Fruit fly (Drosophila melanogaster) whole organism, embryonic: ENCODE measurements around the gene Polr2I.
A peak's percentile ranks its signal among the peaks of the same experiment; 100 is the strongest.

Experiments
- Awh ChIP-seq: fragments of 200-800 bp; sonication (Bioruptor generic); IDR thresholded peaks from 2 replicates; pipeline ENCODE4, ENCODE4 v1.3.6; 2022; ENCODE audit warnings: missing biosample characterization, missing genetic modification characterization
- CG11695 ChIP-seq: fragments of 200-800 bp; sonication (Bioruptor generic); IDR thresholded peaks from 3 replicates; pipeline ENCODE4 v1.3.6; 2022; ENCODE audit warnings: missing biosample characterization, missing genetic modification characterization
- CG12071 ChIP-seq: fragments of 200-800 bp; sonication (Bioruptor generic); optimal IDR thresholded peaks from 3 replicates; lab custom pipeline; 2018; ENCODE audit warnings: missing biosample characterization, mild to moderate bottlenecking, missing genetic modification characterization
- CG14667 ChIP-seq: fragments of 200-800 bp; sonication (Bioruptor generic); IDR thresholded peaks from 2 replicates; pipeline ENCODE4 v1.3.6; 2022; ENCODE audit warnings: missing biosample characterization, missing genetic modification characterization
- CG1602 ChIP-seq: fragments of 200-800 bp; sonication (Bioruptor generic); optimal IDR thresholded peaks from 3 replicates; lab custom pipeline; 2016; ENCODE audit warnings: missing biosample characterization, missing genetic modification characterization
- CG18011 ChIP-seq: fragments of 200-800 bp; sonication (Bioruptor generic); optimal IDR thresholded peaks from 2 replicates; lab custom pipeline; 2017; ENCODE audit warnings: missing biosample characterization, missing genetic modification characterization, mild to moderate bottlenecking, moderate library complexity, missing genotype
- CG2116 ChIP-seq: fragments of 200-800 bp; sonication (Bioruptor generic); optimal IDR thresholded peaks from 3 replicates; lab custom pipeline; 2018; ENCODE audit warnings: missing biosample characterization, mild to moderate bottlenecking, missing genetic modification characterization
- CG2678 ChIP-seq: fragments of 200-800 bp; sonication (Bioruptor generic); optimal IDR thresholded peaks from 3 replicates; lab custom pipeline; 2019; ENCODE audit warnings: missing biosample characterization, mild to moderate bottlenecking, missing genetic modification characterization, moderate library complexity
- CG2712 ChIP-seq: fragments of 200-800 bp; optimal IDR thresholded peaks from 3 replicates; lab custom pipeline; 2019; ENCODE audit warnings: missing biosample characterization, mild to moderate bottlenecking, missing genetic modification characterization, moderate library complexity
- CG2889 ChIP-seq: fragments of 200-800 bp; sonication (Bioruptor generic); IDR thresholded peaks from 3 replicates; pipeline ENCODE4 v1.3.6; 2022; ENCODE audit warnings: missing biosample characterization, missing genetic modification characterization
- CG30431 ChIP-seq: fragments of 200-800 bp; sonication (Bioruptor generic); optimal IDR thresholded peaks from 2 replicates; lab custom pipeline; 2017; ENCODE audit warnings: missing biosample characterization, missing genetic modification characterization
- CG33213 ChIP-seq: fragments of 200-800 bp; sonication (Bioruptor generic); optimal IDR thresholded peaks from 3 replicates; lab custom pipeline; 2016; ENCODE audit warnings: missing biosample characterization, missing genetic modification characterization
- CG34422 ChIP-seq: fragments of 200-800 bp; sonication (Bioruptor generic); IDR thresholded peaks from 3 replicates; pipeline ENCODE4 v1.3.6; 2022; ENCODE audit warnings: missing biosample characterization, missing genetic modification characterization
- CG3847 ChIP-seq: fragments of 200-800 bp; sonication (Bioruptor generic); IDR thresholded peaks from 2 replicates; pipeline ENCODE4 v1.3.6; 2022; ENCODE audit warnings: missing biosample characterization, missing genetic modification characterization
- CG4730 ChIP-seq: fragments of 200-800 bp; sonication (Bioruptor generic); IDR thresholded peaks from 2 replicates; pipeline ENCODE4 v1.3.6; 2022; ENCODE audit warnings: missing biosample characterization, missing genetic modification characterization
- CG6175 ChIP-seq: fragments of 200-800 bp; sonication (Bioruptor generic); IDR thresholded peaks from 3 replicates; pipeline ENCODE4 v1.3.6; 2022; ENCODE audit warnings: missing biosample characterization, missing genetic modification characterization
- CG6854 ChIP-seq: fragments of 200-800 bp; sonication (Bioruptor generic); optimal IDR thresholded peaks from 3 replicates; lab custom pipeline; 2017; ENCODE audit warnings: missing biosample characterization, mild to moderate bottlenecking, missing genetic modification characterization
- CG7372 ChIP-seq: fragments of 200-800 bp; sonication (Bioruptor generic); IDR thresholded peaks from 2 replicates; pipeline ENCODE4 v1.3.6; 2022; ENCODE audit warnings: missing biosample characterization, missing genetic modification characterization
- CG9727 ChIP-seq: fragments of 200-800 bp; sonication (Bioruptor generic); optimal IDR thresholded peaks from 3 replicates; lab custom pipeline; 2017; ENCODE audit warnings: missing biosample characterization, mild to moderate bottlenecking, missing genetic modification characterization
- Camta ChIP-seq: fragments of 200-800 bp; sonication (Bioruptor generic); optimal IDR thresholded peaks from 2 replicates; lab custom pipeline; 2016; ENCODE audit warnings: missing biosample characterization, missing genetic modification characterization
- D ChIP-seq, 2 experiments: fragments of 200-800 bp in 1 of 2; fragments of >200 bp in 1 of 2; sonication (Bioruptor generic) in 1 of 2; optimal IDR thresholded peaks; 2 replicates in 1 of 2; 3 replicates in 1 of 2; lab custom pipeline; 2017; ENCODE audit warnings: mild to moderate bottlenecking in 1 of 2, missing biosample characterization in 1 of 2, missing genetic modification characterization in 1 of 2, missing genetic modification reagents in 1 of 2
- Dek ChIP-seq: fragments of 200-800 bp; sonication (Bioruptor generic); optimal IDR thresholded peaks from 3 replicates; lab custom pipeline; 2019; ENCODE audit warnings: missing biosample characterization, mild to moderate bottlenecking, missing genetic modification characterization, moderate library complexity
- Dip3 ChIP-seq: fragments of 200-800 bp; sonication (Bioruptor generic); optimal IDR thresholded peaks from 3 replicates; lab custom pipeline; 2016; ENCODE audit warnings: missing biosample characterization, missing genetic modification characterization
- E2f2 ChIP-seq: fragments of 200-800 bp; sonication (Bioruptor generic); IDR thresholded peaks from 2 replicates; pipeline ENCODE4 v1.3.6; 2022; ENCODE audit warnings: missing biosample characterization, missing genetic modification characterization
- Elba2 ChIP-seq: fragments of 200-800 bp; sonication (Bioruptor generic); optimal IDR thresholded peaks from 3 replicates; lab custom pipeline; 2016; ENCODE audit warnings: missing biosample characterization, missing genetic modification characterization
- GATAe ChIP-seq: fragments of 200-800 bp; sonication (Bioruptor generic); conservative IDR thresholded peaks from 2 replicates; pipeline ENCODE4 v1.3.6; 2022; ENCODE audit warnings: missing biosample characterization, missing genetic modification characterization
- HLHmδ ChIP-seq: fragments of 200-800 bp; sonication (Bioruptor generic); optimal IDR thresholded peaks from 2 replicates; lab custom pipeline; 2018; ENCODE audit warnings: missing biosample characterization, mild to moderate bottlenecking, missing genetic modification characterization, moderate library complexity
- Hmr ChIP-seq: fragments of 200-800 bp; sonication (Bioruptor generic); optimal IDR thresholded peaks from 3 replicates; lab custom pipeline; 2017; ENCODE audit warnings: mild to moderate bottlenecking, missing biosample characterization, missing genetic modification reagents, missing genetic modification characterization
- MBD-R2 ChIP-seq: fragments of 200-800 bp; sonication (Bioruptor generic); IDR thresholded peaks from 2 replicates; pipeline ENCODE4 v1.3.6; 2022; ENCODE audit warnings: missing biosample characterization, missing genetic modification characterization
- PHDP ChIP-seq: fragments of 200-800 bp; sonication (Bioruptor generic); optimal IDR thresholded peaks from 3 replicates; lab custom pipeline; 2018; ENCODE audit warnings: missing biosample characterization, mild to moderate bottlenecking, missing genetic modification characterization, moderate library complexity
- Pdp1 ChIP-seq, 2 experiments: fragments of 200-800 bp; sonication (Bioruptor generic); optimal IDR thresholded peaks; 3 replicates each; lab custom pipeline; 2016; ENCODE audit warnings: missing biosample characterization in 2 of 2, missing genetic modification characterization in 2 of 2, mild to moderate bottlenecking in 1 of 2, moderate library complexity in 1 of 2
- Poxn ChIP-seq: fragments of 200-800 bp; sonication (Bioruptor generic); IDR thresholded peaks from 2 replicates; pipeline ENCODE4 v1.3.6; 2022; ENCODE audit warnings: missing biosample characterization, missing genetic modification characterization
- Rx ChIP-seq: fragments of 200-800 bp; sonication (Bioruptor generic); IDR thresholded peaks from 2 replicates; pipeline ENCODE4 v1.3.6; 2022; ENCODE audit warnings: missing biosample characterization, missing genetic modification characterization
- Scr ChIP-seq: fragments of 200-800 bp; sonication (Bioruptor generic); IDR thresholded peaks from 2 replicates; pipeline ENCODE4 v1.3.6; 2022; ENCODE audit warnings: missing biosample characterization, missing genetic modification characterization; ENCODE audit not compliant: partially characterized antibody
- Sox102F ChIP-seq: fragments of 200-800 bp; sonication (Bioruptor generic); optimal IDR thresholded peaks from 2 replicates; lab custom pipeline; 2018; ENCODE audit warnings: missing biosample characterization, mild to moderate bottlenecking, missing genetic modification characterization, moderate library complexity
- Taf1 ChIP-seq: fragments of 200-800 bp; sonication (Bioruptor generic); IDR thresholded peaks from 2 replicates; pipeline ENCODE4 v1.3.6; 2022; ENCODE audit warnings: missing biosample characterization, missing genetic modification characterization
- amos ChIP-seq: fragments of 200-800 bp; sonication (Bioruptor generic); IDR thresholded peaks from 2 replicates; pipeline ENCODE4 v1.3.6; 2022; ENCODE audit warnings: missing biosample characterization, missing genetic modification characterization; ENCODE audit not compliant: partially characterized antibody
- caup ChIP-seq: fragments of 200-800 bp; sonication (Bioruptor generic); optimal IDR thresholded peaks from 3 replicates; lab custom pipeline; 2017; ENCODE audit warnings: missing biosample characterization, mild to moderate bottlenecking, missing genetic modification characterization, moderate library complexity; ENCODE audit not compliant: severe bottlenecking
- crol ChIP-seq: fragments of 200-800 bp; sonication (Bioruptor generic); IDR thresholded peaks from 2 replicates; pipeline ENCODE4 v1.3.6; 2022; ENCODE audit warnings: missing biosample characterization, missing genetic modification characterization
- dmrt11E ChIP-seq: fragments of 200-800 bp; sonication (Bioruptor generic); optimal IDR thresholded peaks from 3 replicates; lab custom pipeline; 2018; ENCODE audit warnings: missing biosample characterization, mild to moderate bottlenecking, missing genetic modification characterization, moderate library complexity
- dpn ChIP-seq, 2 experiments: fragments of 200-800 bp; sonication (Bioruptor generic); optimal IDR thresholded peaks; 3 replicates each; lab custom pipeline; 2016; ENCODE audit warnings: missing biosample characterization in 2 of 2, missing genetic modification characterization in 2 of 2
- eyg ChIP-seq: fragments of 200-800 bp; sonication (Bioruptor generic); optimal IDR thresholded peaks from 3 replicates; lab custom pipeline; 2016; ENCODE audit warnings: missing biosample characterization, missing genetic modification characterization
- grn ChIP-seq: fragments of 200-800 bp; sonication (Bioruptor generic); optimal IDR thresholded peaks from 3 replicates; lab custom pipeline; 2017; ENCODE audit warnings: missing biosample characterization, missing genetic modification characterization
- gsb-n ChIP-seq: fragments of 200-800 bp; sonication (Bioruptor generic); optimal IDR thresholded peaks from 3 replicates; lab custom pipeline; 2018; ENCODE audit warnings: missing biosample characterization, mild to moderate bottlenecking, missing genetic modification characterization
- ind ChIP-seq: fragments of 200-800 bp; sonication (Bioruptor generic); optimal IDR thresholded peaks from 3 replicates; lab custom pipeline; 2016; ENCODE audit warnings: missing biosample characterization, missing genetic modification characterization
- inv ChIP-seq: fragments of 200-800 bp; sonication (Bioruptor generic); IDR thresholded peaks from 2 replicates; pipeline ENCODE4 v1.3.6; 2022; ENCODE audit warnings: missing biosample characterization, missing genetic modification characterization; ENCODE audit not compliant: partially characterized antibody
- lola ChIP-seq, 3 experiments: fragments of >200 bp in 2 of 3; fragments of 200-800 bp in 1 of 3; sonication (Bioruptor generic) in 1 of 3; optimal IDR thresholded peaks; 2 replicates each; lab custom pipeline; 2017 to 2019; ENCODE audit warnings: missing biosample characterization in 3 of 3, missing genetic modification characterization in 3 of 3, mild to moderate bottlenecking in 1 of 3, moderate library complexity in 1 of 3
- tna ChIP-seq: fragments of 200-800 bp; sonication (Bioruptor generic); IDR thresholded peaks from 2 replicates; pipeline ENCODE4 v1.3.6; 2022; ENCODE audit warnings: missing biosample characterization, missing genetic modification characterization; ENCODE audit not compliant: partially characterized antibody
- tup ChIP-seq: fragments of 200-800 bp; sonication (Bioruptor generic); optimal IDR thresholded peaks from 2 replicates; lab custom pipeline; 2016; ENCODE audit warnings: missing biosample characterization, mild to moderate bottlenecking, missing genetic modification characterization, moderate library complexity
- yki ChIP-seq: fragments of >200 bp; optimal IDR thresholded peaks from 3 replicates; lab custom pipeline; 2018

Gene Polr2I

DNA sequence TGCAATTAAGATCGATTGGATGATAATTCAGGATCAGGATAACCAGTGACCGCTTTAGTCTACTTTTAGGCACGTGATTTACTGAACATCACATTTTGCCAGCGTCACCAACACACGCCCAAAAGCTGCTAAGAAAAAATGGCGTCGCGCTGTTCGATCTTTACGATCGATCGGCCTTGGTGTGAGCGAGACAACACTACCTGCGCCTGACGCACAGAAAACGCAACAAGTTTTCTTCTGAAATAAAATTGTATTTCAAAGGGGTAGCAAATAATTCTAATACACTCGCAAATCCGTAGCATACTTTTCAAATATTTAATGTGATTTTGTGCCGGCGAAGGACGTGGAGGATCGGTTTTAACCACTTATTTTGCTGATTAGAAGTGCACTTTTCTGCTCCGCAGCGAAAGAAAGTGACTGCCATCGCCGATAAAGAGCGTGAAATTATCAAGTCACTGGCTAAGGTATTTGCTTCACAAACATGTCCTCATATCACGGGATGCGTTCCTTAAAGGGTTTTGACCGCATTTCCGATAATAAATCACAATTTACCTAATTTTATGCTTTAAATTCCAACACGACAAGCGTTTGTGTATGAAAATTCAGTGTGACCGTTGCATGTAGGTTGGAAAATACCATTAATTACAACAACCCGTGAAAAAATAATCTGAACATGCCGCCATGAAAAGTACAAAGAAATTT lies 766 bp upstream of the Polr2I start (continued):
- TF ChIP-seq Elba2 (GFP tag; lab: Kevin White, UChicago) (no peak), CG34422 (GFP tag; lab: Robert Waterston, UW) (no peak; the same call in 2 of the 3 replicates), CG4730 (GFP tag; lab: Robert Waterston, UW) (no peak), caup (GFP tag; lab: Kevin White, UChicago) (no peak), CG33213 (GFP tag; lab: Kevin White, UChicago) (no peak), CG7372 (GFP tag; lab: Robert Waterston, UW) (no peak), CG11695 (no peak), dpn (GFP tag; optimal IDR thresholded peaks at IDR 0.05; lab: Kevin White, UChicago) (no peak), CG2678 (tag; lab: Kevin White, UChicago) (no peak), CG6175 (no peak), ind (GFP tag; lab: Kevin White, UChicago) (no peak), Hmr (GFP tag; lab: Kevin White, UChicago) (no peak), Rx (GFP tag; lab: Robert Waterston, UW) (no peak), Scr (no peak), CG12071 (no peak), eyg (GFP tag; lab: Kevin White, UChicago) (no peak), E2f2 (no peak), Taf1 (GFP tag; lab: Robert Waterston, UW) (no peak), Awh (GFP tag; lab: Robert Waterston, UW) (no peak), tna (GFP tag; lab: Robert Waterston, UW) (no peak), inv (no peak), CG2889 (GFP tag; lab: Robert Waterston, UW) (no peak), CG9727 (no peak), CG14667 (no peak), tup (GFP tag; lab: Kevin White, UChicago) (no peak), HLHmδ (GFP tag; lab: Kevin White, UChicago) (no peak), Dek (peak; percentile 39), Poxn (no peak), CG2712 (tag; lab: Kevin White, UChicago) (no peak), CG3847 (GFP tag; lab: Robert Waterston, UW) (no peak), CG18011 (GFP tag; lab: Kevin White, UChicago) (no peak), dmrt11E (tag; lab: Kevin White, UChicago) (no peak), CG6854 (no peak), crol (GFP tag; lab: Robert Waterston, UW) (no peak), Pdp1 (GFP tag; optimal IDR thresholded peaks at IDR 0.05; lab: Kevin White, UChicago) (peak in 1 of 2 experiments; percentile 12), yki (lab: Kevin White, UChicago) (no peak), Dip3 (GFP tag; lab: Kevin White, UChicago) (no peak), amos (no peak), Sox102F (GFP tag; lab: Kevin White, UChicago) (no peak), gsb-n (no peak), GATAe (GFP tag; lab: Robert Waterston, UW) (no peak), PHDP (tag; lab: Kevin White, UChicago) (no peak), D (optimal IDR thresholded peaks at IDR 0.05; lab: Kevin White, UChicago) (no peak), D (GFP tag; optimal IDR thresholded peaks at IDR 0.05; lab: Kevin White, UChicago) (no peak), MBD-R2 (GFP tag; lab: Robert Waterston, UW) (no peak), CG30431 (no peak), grn (GFP tag; lab: Kevin White, UChicago) (peak; percentile 90), CG1602 (GFP tag; lab: Kevin White, UChicago) (no peak), lola (GFP tag; optimal IDR thresholded peaks at IDR 0.05; lab: Kevin White, UChicago) (no peak), CG2116 (GFP tag; lab: Kevin White, UChicago) (no peak), Camta (no peak)
